Fruit fly (Drosophila melanogaster) whole organism, prepupa: Measurements from ENCODE around the gene ClC-c.

Source experiments
- Blimp-1 ChIP-seq: fragments of 200-800 bp; sonication (Bioruptor generic); optimal IDR thresholded peaks from 3 replicates; lab custom pipeline; 2017; ENCODE audit warnings: missing biosample characterization, missing genetic modification characterization, mild to moderate bottlenecking, moderate library complexity, missing genetic modification reagents
- CG10631 ChIP-seq: fragments of 200-800 bp; sonication (Bioruptor generic); optimal IDR thresholded peaks from 2 replicates; lab custom pipeline; 2016; ENCODE audit warnings: missing biosample characterization, missing genetic modification characterization
- CG11762 ChIP-seq: fragments of 200-800 bp; sonication (Bioruptor generic); optimal IDR thresholded peaks from 3 replicates; lab custom pipeline; 2016; ENCODE audit warnings: missing biosample characterization, missing genetic modification characterization; ENCODE audit not compliant: insufficient read depth
- CG11902 ChIP-seq: fragments of 200-800 bp; sonication (Bioruptor generic); optimal IDR thresholded peaks from 3 replicates; lab custom pipeline; 2016; ENCODE audit warnings: missing biosample characterization, missing genetic modification characterization
- CG15336 ChIP-seq: fragments of 200-800 bp; sonication (Bioruptor generic); IDR thresholded peaks from 2 replicates; pipeline ENCODE4 v1.3.6; 2022; ENCODE audit warnings: missing biosample characterization, missing genetic modification characterization
- CG1621 ChIP-seq: fragments of 200-800 bp; sonication (Bioruptor generic); optimal IDR thresholded peaks from 3 replicates; lab custom pipeline; 2018; ENCODE audit warnings: missing biosample characterization, mild to moderate bottlenecking, missing genetic modification characterization
- CG16779 ChIP-seq: fragments of 200-800 bp; sonication (Bioruptor generic); optimal IDR thresholded peaks from 3 replicates; lab custom pipeline; 2017; ENCODE audit warnings: missing biosample characterization, mild to moderate bottlenecking, missing genetic modification characterization
- CG3032 ChIP-seq: fragments of 200-800 bp; optimal IDR thresholded peaks from 2 replicates; lab custom pipeline; 2019; ENCODE audit warnings: missing biosample characterization, mild to moderate bottlenecking, missing genetic modification characterization, moderate library complexity
- CG32006 ChIP-seq: fragments of 200-800 bp; sonication (Bioruptor generic); optimal IDR thresholded peaks from 3 replicates; lab custom pipeline; 2017; ENCODE audit warnings: missing biosample characterization, mild to moderate bottlenecking, missing genetic modification characterization
- CG6276 ChIP-seq: fragments of 200-800 bp; sonication (Bioruptor generic); optimal IDR thresholded peaks from 2 replicates; lab custom pipeline; 2017; ENCODE audit warnings: missing biosample characterization, mild to moderate bottlenecking, missing genetic modification characterization
- CG6792 ChIP-seq: fragments of 200-800 bp; sonication (Bioruptor generic); optimal IDR thresholded peaks from 3 replicates; lab custom pipeline; 2016; ENCODE audit warnings: missing biosample characterization, missing genetic modification characterization
- CG6808 ChIP-seq: fragments of 200-800 bp; sonication (Bioruptor generic); optimal IDR thresholded peaks from 3 replicates; lab custom pipeline; 2017; ENCODE audit warnings: missing biosample characterization, missing genetic modification characterization, mild to moderate bottlenecking, moderate library complexity, missing genetic modification reagents
- CG6854 ChIP-seq: fragments of 200-800 bp; sonication (Bioruptor generic); optimal IDR thresholded peaks from 2 replicates; lab custom pipeline; 2017; ENCODE audit warnings: missing biosample characterization, mild to moderate bottlenecking, missing genetic modification characterization
- CG8119 ChIP-seq: fragments of 200-800 bp; sonication (Bioruptor generic); IDR thresholded peaks from 3 replicates; pipeline ENCODE4 v1.3.6; 2022; ENCODE audit warnings: missing biosample characterization, missing genetic modification characterization
- CG8319 ChIP-seq: fragments of 200-800 bp; sonication (Bioruptor generic); optimal IDR thresholded peaks from 3 replicates; lab custom pipeline; 2016; ENCODE audit warnings: missing biosample characterization, missing genetic modification characterization
- CG8632 ChIP-seq: fragments of 200-800 bp; sonication (Bioruptor generic); optimal IDR thresholded peaks from 3 replicates; lab custom pipeline; 2016; ENCODE audit warnings: missing biosample characterization, missing genetic modification characterization
- Eip75B ChIP-seq: fragments of 200-800 bp; sonication (Bioruptor generic); optimal IDR thresholded peaks from 3 replicates; lab custom pipeline; 2016; ENCODE audit warnings: missing biosample characterization, missing genetic modification characterization
- Eip78C ChIP-seq: fragments of 200-800 bp; sonication (Bioruptor generic); peaks from one replicate; lab custom pipeline; 2016; ENCODE audit warnings: missing biosample characterization, missing genetic modification characterization
- Eip93F ChIP-seq: fragments of 200-800 bp; sonication (Bioruptor generic); optimal IDR thresholded peaks from 2 replicates; lab custom pipeline; 2016; ENCODE audit warnings: missing biosample characterization, mild to moderate bottlenecking, missing genetic modification characterization
- Ets21C ChIP-seq: fragments of 200-800 bp; sonication (Bioruptor generic); optimal IDR thresholded peaks from 3 replicates; lab custom pipeline; 2016; ENCODE audit warnings: missing biosample characterization, missing genetic modification characterization
- Ets96B ChIP-seq: fragments of 200-800 bp; optimal IDR thresholded peaks from 2 replicates; lab custom pipeline; 2019; ENCODE audit warnings: missing biosample characterization, mild to moderate bottlenecking, missing genetic modification characterization, moderate library complexity
- Gug ChIP-seq: fragments of 200-800 bp; sonication (Bioruptor generic); IDR thresholded peaks from 2 replicates; pipeline ENCODE4 v1.3.6; 2022; ENCODE audit warnings: missing biosample characterization, missing genetic modification characterization
- Hr38 ChIP-seq: sonication (Bioruptor generic); optimal IDR thresholded peaks from 2 replicates; lab custom pipeline; 2016; ENCODE audit warnings: missing biosample characterization, missing genetic modification characterization
- Hr4 ChIP-seq: fragments of 200-800 bp; sonication (Bioruptor generic); optimal IDR thresholded peaks from 3 replicates; lab custom pipeline; 2016; ENCODE audit warnings: missing biosample characterization, missing genetic modification characterization
- Met ChIP-seq: fragments of 200-800 bp; sonication (Bioruptor generic); optimal IDR thresholded peaks from 3 replicates; lab custom pipeline; 2016; ENCODE audit warnings: missing biosample characterization, missing genetic modification characterization
- OdsH ChIP-seq: fragments of 200-800 bp; sonication (Bioruptor generic); optimal IDR thresholded peaks from 3 replicates; lab custom pipeline; 2016; ENCODE audit warnings: missing biosample characterization, missing genetic modification characterization
- Smox ChIP-seq: fragments of 200-800 bp; sonication (Bioruptor generic); optimal IDR thresholded peaks from 3 replicates; lab custom pipeline; 2016; ENCODE audit warnings: missing biosample characterization, missing genetic modification characterization
- Sox14 ChIP-seq: fragments of 200-800 bp; sonication (Bioruptor generic); optimal IDR thresholded peaks from 3 replicates; lab custom pipeline; 2016; ENCODE audit warnings: missing biosample characterization, missing genetic modification characterization
- Sox15 ChIP-seq: fragments of 200-800 bp; sonication (Bioruptor generic); optimal IDR thresholded peaks from 3 replicates; lab custom pipeline; 2016; ENCODE audit warnings: missing biosample characterization, missing genetic modification characterization
- achi ChIP-seq: fragments of 200-800 bp; sonication (Bioruptor generic); optimal IDR thresholded peaks from 3 replicates; lab custom pipeline; 2016; ENCODE audit warnings: missing biosample characterization, missing genetic modification characterization
- acj6 ChIP-seq: fragments of 200-800 bp; sonication (Bioruptor generic); optimal IDR thresholded peaks from 3 replicates; lab custom pipeline; 2016; ENCODE audit warnings: missing biosample characterization, missing genetic modification characterization
- cyc ChIP-seq: fragments of 200-800 bp; sonication (Bioruptor generic); optimal IDR thresholded peaks from 3 replicates; lab custom pipeline; 2016; ENCODE audit warnings: missing biosample characterization, missing genetic modification characterization
- dac ChIP-seq: fragments of 200-800 bp; sonication (Bioruptor generic); optimal IDR thresholded peaks from 2 replicates; lab custom pipeline; 2017; ENCODE audit warnings: missing biosample characterization, mild to moderate bottlenecking, missing genetic modification characterization
- esn ChIP-seq: fragments of 200-800 bp; sonication (Bioruptor generic); optimal IDR thresholded peaks from 2 replicates; lab custom pipeline; 2016; ENCODE audit warnings: missing biosample characterization, mild to moderate bottlenecking, missing genetic modification characterization, moderate library complexity
- fd59A ChIP-seq: fragments of 200-800 bp; sonication (Bioruptor generic); optimal IDR thresholded peaks from 2 replicates; lab custom pipeline; 2017; ENCODE audit warnings: missing biosample characterization, mild to moderate bottlenecking, missing genetic modification characterization, missing genetic modification reagents
- fd85E ChIP-seq: fragments of 200-800 bp; sonication (Bioruptor generic); optimal IDR thresholded peaks from 3 replicates; lab custom pipeline; 2016; ENCODE audit warnings: missing biosample characterization, missing genetic modification characterization
- fkh ChIP-seq: fragments of 200-800 bp; sonication (Bioruptor generic); optimal IDR thresholded peaks from 3 replicates; lab custom pipeline; 2017; ENCODE audit warnings: missing biosample characterization, mild to moderate bottlenecking, missing genetic modification characterization, moderate library complexity
- lz ChIP-seq: fragments of 200-800 bp; sonication (Bioruptor generic); optimal IDR thresholded peaks from 3 replicates; lab custom pipeline; 2016; ENCODE audit warnings: missing biosample characterization, missing genetic modification characterization
- salr ChIP-seq, 2 experiments: fragments of 200-800 bp; sonication (Bioruptor generic); optimal IDR thresholded peaks; 3 replicates each; lab custom pipeline; 2016 to 2018; ENCODE audit warnings: missing biosample characterization in 2 of 2, missing genetic modification characterization in 2 of 2, mild to moderate bottlenecking in 1 of 2
- spab ChIP-seq: fragments of 200-800 bp; sonication (Bioruptor generic); optimal IDR thresholded peaks from 2 replicates; lab custom pipeline; 2017; ENCODE audit warnings: missing biosample characterization, mild to moderate bottlenecking, missing genetic modification characterization, missing genetic modification reagents
- svp ChIP-seq: fragments of 200-800 bp; sonication (Bioruptor generic); peaks from one replicate; lab custom pipeline; 2016; ENCODE audit warnings: missing biosample characterization, missing genetic modification characterization
- topi ChIP-seq: fragments of 200-800 bp; sonication (Bioruptor generic); optimal IDR thresholded peaks from 3 replicates; lab custom pipeline; 2016; ENCODE audit warnings: missing biosample characterization, missing genetic modification characterization
- vri ChIP-seq: fragments of 200-800 bp; sonication (Bioruptor generic); optimal IDR thresholded peaks from 3 replicates; lab custom pipeline; 2016; ENCODE audit warnings: missing biosample characterization, mild to moderate bottlenecking, missing genetic modification characterization

The ClC-c gene

dm6 chr3L:16087323-16087816 lies 2.9 kb upstream of the ClC-c start, which contains the start of gene Tasp1:
Gene Tasp1 (minus strand): TSS chr3L:16087525.
- TF ChIP-seq CG1621 (tag; lab: Kevin White, UChicago) (peak; percentile 100), CG15336 (GFP tag; lab: Robert Waterston, UW) (peak; percentile 62), Blimp-1 (GFP tag; lab: Kevin White, UChicago) (no peak), cyc (GFP tag; lab: Kevin White, UChicago) (peak; percentile 22), fd85E (GFP tag; lab: Kevin White, UChicago) (no peak), CG3032 (tag; lab: Kevin White, UChicago) (peak; percentile 56), vri (GFP tag; lab: Kevin White, UChicago) (no peak), esn (GFP tag; lab: Kevin White, UChicago) (peak; percentile 55)

- TF ChIP-seq lz (GFP tag; lab: Kevin White, UChicago): no peak
- no peak for TF ChIP-seq CG11902 (GFP tag; lab: Kevin White, UChicago)
- no peak for TF ChIP-seq achi
- no peak for TF ChIP-seq CG15336 (GFP tag; lab: Robert Waterston, UW)
- TF ChIP-seq dac: no peak
- no peak for TF ChIP-seq Ets96B (tag; lab: Kevin White, UChicago)
- TF ChIP-seq Ets21C (GFP tag; lab: Kevin White, UChicago): no peak
- TF ChIP-seq esn (GFP tag; lab: Kevin White, UChicago): no peak
- no peak for TF ChIP-seq CG8319
- TF ChIP-seq Gug (GFP tag; lab: Robert Waterston, UW): no peak
- TF ChIP-seq fkh (GFP tag; lab: Kevin White, UChicago): no peak
- no peak for TF ChIP-seq spab (GFP tag; lab: Kevin White, UChicago)
Measured at dm6 chr3L:16097393-16097884, 7.2 kb downstream of the ClC-c start, which contains the start of the genes CG13074 and ATPsynbetaL. Gene CG13074 (minus strand): TSS chr3L:16097493. Gene ATPsynbetaL (plus strand): TSS chr3L:16097834.

dm6 chr3L:16100059-16100458 lies 9.8 kb downstream of the ClC-c start, which contains the start of gene IleRS-m:
Gene IleRS-m (plus strand): TSS chr3L:16100280.
- TF ChIP-seq dac (no peak), CG15336 (GFP tag; lab: Robert Waterston, UW) (no peak), lz (GFP tag; lab: Kevin White, UChicago) (no peak), Ets21C (GFP tag; lab: Kevin White, UChicago) (no peak), CG32006 (no peak), Eip93F (GFP tag; lab: Kevin White, UChicago) (no peak), Hr38 (GFP tag; lab: Kevin White, UChicago) (no peak), Met (no peak)

dm6 chr3L:16105528-16105927 lies 15.3 kb downstream of the ClC-c start, which contains the start of the genes IntS9 and CG43295:
Gene IntS9 (minus strand): TSS chr3L:16105627.
Gene CG43295 (plus strand): TSS chr3L:16105852.
- no peak for TF ChIP-seq Smox (GFP tag; lab: Kevin White, UChicago)
- no peak for TF ChIP-seq CG16779
- TF ChIP-seq dac: no peak
- TF ChIP-seq CG6854: no peak
- no peak for TF ChIP-seq Met
- no peak for TF ChIP-seq OdsH (GFP tag; lab: Kevin White, UChicago)
- peak; percentile 76 for TF ChIP-seq CG3032 (tag; lab: Kevin White, UChicago)
- TF ChIP-seq Eip93F (GFP tag; lab: Kevin White, UChicago): peak; percentile 30
- no peak for TF ChIP-seq topi (GFP tag; lab: Kevin White, UChicago)
- TF ChIP-seq fd59A (GFP tag; lab: Kevin White, UChicago): peak; percentile 58
- TF ChIP-seq Eip75B (GFP tag; lab: Kevin White, UChicago): no peak
- no peak for TF ChIP-seq vri (GFP tag; lab: Kevin White, UChicago)
- peak; percentile 75 for TF ChIP-seq CG8632
- TF ChIP-seq svp (GFP tag; lab: Kevin White, UChicago): no peak
- peak; percentile 70 for TF ChIP-seq Gug (GFP tag; lab: Robert Waterston, UW)
- peak; percentile 84 for TF ChIP-seq CG11762 (GFP tag; lab: Kevin White, UChicago)
- TF ChIP-seq acj6 (GFP tag; lab: Kevin White, UChicago): peak; percentile 91
- TF ChIP-seq Ets96B (tag; lab: Kevin White, UChicago): peak; percentile 79
- peak; percentile 91 for TF ChIP-seq cyc (GFP tag; lab: Kevin White, UChicago)
- TF ChIP-seq Hr4: no peak
- TF ChIP-seq CG6276 (GFP tag; lab: Kevin White, UChicago): no peak
- TF ChIP-seq CG10631 (GFP tag; lab: Kevin White, UChicago): peak; percentile 87
- peak; percentile 90 for TF ChIP-seq lz (GFP tag; lab: Kevin White, UChicago)
- TF ChIP-seq CG6792: peak; percentile 85
- TF ChIP-seq CG6808 (GFP tag; lab: Kevin White, UChicago): no peak
- TF ChIP-seq CG15336 (GFP tag; lab: Robert Waterston, UW): peak; percentile 80
- TF ChIP-seq Sox15 (GFP tag; lab: Kevin White, UChicago): peak; percentile 76
- TF ChIP-seq Eip78C (GFP tag; lab: Kevin White, UChicago): no peak
- no peak; the same call in 2 of the 3 replicates for TF ChIP-seq CG8119 (GFP tag; lab: Robert Waterston, UW)
- TF ChIP-seq spab (GFP tag; lab: Kevin White, UChicago): no peak
- peak; percentile 97 for TF ChIP-seq Sox14 (GFP tag; lab: Kevin White, UChicago)
- peak in 1 of 2 experiments; percentile 62 for TF ChIP-seq salr (GFP tag; optimal IDR thresholded peaks at IDR 0.05; lab: Kevin White, UChicago)
